Worm (Caenorhabditis elegans) whole organism, L4 larva: Measurements from ENCODE around the gene C45B11.5.

Experiments used
- D1046.2 ChIP-seq: fragments of 200-800 bp; sonication (Bioruptor generic); IDR thresholded peaks from 2 replicates; pipeline ENCODE4 v1.3.6; 2022; ENCODE audit warnings: missing genetic modification characterization, missing compliant biosample characterization
- F10B5.3 ChIP-seq: sonication (generic microtip); optimal IDR thresholded peaks from 2 replicates; lab custom pipeline; 2016; ENCODE audit warnings: mild to moderate bottlenecking, missing genetic modification characterization, missing compliant biosample characterization
- F37D6.2 ChIP-seq: sonication (generic microtip); optimal IDR thresholded peaks from 2 replicates; lab custom pipeline; 2016; ENCODE audit warnings: mild to moderate bottlenecking, missing genetic modification characterization, missing compliant biosample characterization
- F44E2.7 ChIP-seq: fragments of 200-800 bp; sonication (Bioruptor generic); IDR thresholded peaks from 2 replicates; pipeline ENCODE4 v2.1.2; 2022; ENCODE audit warnings: missing genetic modification characterization, missing compliant biosample characterization
- F49E8.2 ChIP-seq: sonication (generic microtip); optimal IDR thresholded peaks from 2 replicates; lab custom pipeline; 2016; ENCODE audit warnings: missing compliant biosample characterization, mild to moderate bottlenecking, missing genetic modification characterization, borderline replicate concordance
- T26A8.4 ChIP-seq: fragments of 200-800 bp; sonication (Bioruptor generic); IDR thresholded peaks from 2 replicates; pipeline ENCODE4 v1.3.6; 2022; ENCODE audit warnings: missing genetic modification characterization, missing compliant biosample characterization
- Y105C5A.15 ChIP-seq: fragments of 200-800 bp; sonication (Bioruptor generic); IDR thresholded peaks from 2 replicates; pipeline ENCODE4 v1.3.6; 2022; ENCODE audit warnings: missing genetic modification characterization, missing compliant biosample characterization
- Y48G9A.11 ChIP-seq: fragments of 200-800 bp; sonication (Bioruptor generic); IDR thresholded peaks from 2 replicates; pipeline ENCODE4 v1.3.6; 2022; ENCODE audit warnings: missing genetic modification reagents, missing genetic modification characterization, missing compliant biosample characterization
- Y75B8A.6 ChIP-seq: fragments of 200-800 bp; sonication (Bioruptor generic); IDR thresholded peaks from 2 replicates; pipeline ENCODE4 v1.3.6; 2022; ENCODE audit warnings: missing genetic modification reagents, missing genetic modification characterization, missing compliant biosample characterization
- aha-1 ChIP-seq: fragments of 150-350 bp; peaks from one replicate; lab custom pipeline; 2014; ENCODE audit warnings: missing biosample characterization, missing genetic modification characterization
- aly-2 ChIP-seq: sonication (generic microtip); optimal IDR thresholded peaks from 2 replicates; lab custom pipeline; 2018; ENCODE audit warnings: missing biosample characterization, missing genetic modification characterization
- attf-4 ChIP-seq: sonication (generic microtip); optimal IDR thresholded peaks from 3 replicates; lab custom pipeline; 2017; ENCODE audit warnings: missing biosample characterization, missing genetic modification characterization
- ceh-28 ChIP-seq: fragments of 150-350 bp; optimal IDR thresholded peaks from 2 replicates; lab custom pipeline; 2014; ENCODE audit warnings: missing biosample characterization, missing genetic modification reagents, missing genetic modification characterization
- ceh-44 ChIP-seq: fragments of 200-800 bp; sonication (Bioruptor generic); IDR thresholded peaks from 2 replicates; pipeline ENCODE4 v1.3.6; 2022; ENCODE audit warnings: missing genetic modification reagents, missing genetic modification characterization, missing compliant biosample characterization
- daf-12 ChIP-seq: fragments of 150-350 bp; optimal IDR thresholded peaks from 2 replicates; lab custom pipeline; 2014; ENCODE audit warnings: missing biosample characterization, missing genetic modification reagents, missing genetic modification characterization
- daf-19 ChIP-seq: fragments of 200-800 bp; sonication (Bioruptor generic); conservative IDR thresholded peaks from 2 replicates; pipeline ENCODE4 v1.3.6; 2022; ENCODE audit warnings: missing genetic modification characterization, missing compliant biosample characterization
- dmd-6 ChIP-seq: fragments of 200-800 bp; sonication (Bioruptor generic); IDR thresholded peaks from 2 replicates; pipeline ENCODE4 v1.3.6; 2022; ENCODE audit warnings: missing genetic modification reagents, missing genetic modification characterization, missing compliant biosample characterization
- dmd-8 ChIP-seq: fragments of 200-800 bp; sonication (Bioruptor generic); IDR thresholded peaks from 2 replicates; pipeline ENCODE4 v1.3.6; 2022; ENCODE audit warnings: missing genetic modification characterization, missing compliant biosample characterization
- dve-1 ChIP-seq: sonication (generic microtip); optimal IDR thresholded peaks from 2 replicates; lab custom pipeline; 2017; ENCODE audit warnings: antibody characterized with exemption, mild to moderate bottlenecking, missing genetic modification characterization, missing compliant biosample characterization; ENCODE audit not compliant: insufficient read depth
- egl-43 ChIP-seq: fragments of 200-800 bp; sonication (Bioruptor generic); IDR thresholded peaks from 2 replicates; pipeline ENCODE4 v1.3.6; 2022; ENCODE audit warnings: missing genetic modification reagents, missing genetic modification characterization, missing compliant biosample characterization
- fkh-10 ChIP-seq: fragments of 150-350 bp; optimal IDR thresholded peaks from 2 replicates; lab custom pipeline; 2014; ENCODE audit warnings: missing biosample characterization, missing genetic modification reagents, missing genetic modification characterization
- gei-8 ChIP-seq: fragments of 200-800 bp; sonication (Bioruptor generic); optimal IDR thresholded peaks from 2 replicates; lab custom pipeline; 2018; ENCODE audit warnings: mild to moderate bottlenecking, missing genetic modification characterization, missing compliant biosample characterization
- hlh-11 ChIP-seq: fragments of 200-800 bp; sonication (Bioruptor generic); optimal IDR thresholded peaks from 2 replicates; lab custom pipeline; 2018; ENCODE audit warnings: mild to moderate bottlenecking, missing genetic modification characterization, missing compliant biosample characterization
- hmg-1.1 ChIP-seq: fragments of 200-800 bp; sonication (Bioruptor generic); IDR thresholded peaks from 2 replicates; pipeline ENCODE4 v1.3.6; 2022; ENCODE audit warnings: missing genetic modification reagents, missing genetic modification characterization, missing compliant biosample characterization
- lin-39 ChIP-seq: fragments of 150-350 bp; optimal IDR thresholded peaks from 2 replicates; lab custom pipeline; 2014; ENCODE audit warnings: missing biosample characterization, missing genetic modification reagents, missing genetic modification characterization
- lir-3 ChIP-seq: sonication (generic microtip); optimal IDR thresholded peaks from 2 replicates; lab custom pipeline; 2016; ENCODE audit warnings: mild to moderate bottlenecking, missing genetic modification characterization, missing compliant biosample characterization
- lsy-2 ChIP-seq, 2 experiments: fragments of 150-350 bp in 1 of 2; sonication (generic microtip) in 1 of 2; optimal IDR thresholded peaks; 2 replicates each; lab custom pipeline; 2014 to 2017; ENCODE audit warnings: missing biosample characterization in 2 of 2, missing genetic modification characterization in 2 of 2
- mdl-1 ChIP-seq, 2 experiments: fragments of 150-350 bp in 1 of 2; sonication (generic microtip) in 1 of 2; optimal IDR thresholded peaks; 2 replicates each; lab custom pipeline; 2014 to 2017; ENCODE audit warnings: missing biosample characterization in 2 of 2, missing genetic modification characterization in 2 of 2
- mdt-29 ChIP-seq: fragments of 200-800 bp; sonication (Bioruptor generic); IDR thresholded peaks from 2 replicates; pipeline ENCODE4 v1.3.6; 2022; ENCODE audit warnings: missing genetic modification reagents, missing genetic modification characterization, missing compliant biosample characterization
- mep-1 ChIP-seq: fragments of 150-350 bp; sonication (generic microtip); optimal IDR thresholded peaks from 3 replicates; lab custom pipeline; 2014; ENCODE audit warnings: missing biosample characterization, missing genetic modification characterization
- mes-2 ChIP-seq: sonication (generic microtip); optimal IDR thresholded peaks from 2 replicates; lab custom pipeline; 2016; ENCODE audit warnings: missing genotype, mild to moderate bottlenecking, missing genetic modification characterization, missing compliant biosample characterization; ENCODE audit not compliant: poor library complexity, severe bottlenecking
- mxl-2 ChIP-seq: fragments of 200-800 bp; sonication (Bioruptor generic); conservative IDR thresholded peaks from 2 replicates; pipeline ENCODE4 v1.3.6; 2022; ENCODE audit warnings: missing genetic modification reagents, missing genetic modification characterization, missing compliant biosample characterization
- nhr-10 ChIP-seq: fragments of 150-350 bp; optimal IDR thresholded peaks from 2 replicates; lab custom pipeline; 2014; ENCODE audit warnings: missing biosample characterization, missing genetic modification characterization
- nhr-11 ChIP-seq: fragments of 150-350 bp; optimal IDR thresholded peaks from 2 replicates; lab custom pipeline; 2014; ENCODE audit warnings: missing biosample characterization, missing genetic modification characterization
- nhr-237 ChIP-seq: sonication (generic microtip); optimal IDR thresholded peaks from 2 replicates; lab custom pipeline; 2017; ENCODE audit warnings: missing biosample characterization, missing genetic modification characterization
- nhr-28 ChIP-seq: fragments of 150-350 bp; optimal IDR thresholded peaks from 2 replicates; lab custom pipeline; 2014; ENCODE audit warnings: missing biosample characterization, missing genetic modification characterization
- rbr-2 ChIP-seq: sonication (generic microtip); optimal IDR thresholded peaks from 2 replicates; lab custom pipeline; 2016; ENCODE audit warnings: missing genotype, missing genetic modification characterization, missing compliant biosample characterization
- sdz-12 ChIP-seq: fragments of 200-800 bp; sonication (Bioruptor generic); optimal IDR thresholded peaks from 2 replicates; lab custom pipeline; 2018; ENCODE audit warnings: mild to moderate bottlenecking, missing genetic modification characterization, missing compliant biosample characterization
- snpc-1.2 ChIP-seq: fragments of 200-800 bp; sonication (Bioruptor generic); IDR thresholded peaks from 2 replicates; pipeline ENCODE4 v1.3.6; 2022; ENCODE audit warnings: missing genetic modification reagents, missing genetic modification characterization, missing compliant biosample characterization
- spr-3 ChIP-seq: fragments of 200-800 bp; sonication (Bioruptor generic); optimal IDR thresholded peaks from 2 replicates; lab custom pipeline; 2018; ENCODE audit warnings: mild to moderate bottlenecking, missing genetic modification characterization, missing compliant biosample characterization
- tra-1 ChIP-seq: fragments of 200-800 bp; sonication (Bioruptor generic); IDR thresholded peaks from 2 replicates; pipeline ENCODE4 v1.3.6; 2022; ENCODE audit warnings: missing genetic modification reagents, missing genetic modification characterization, missing compliant biosample characterization
- unc-39 ChIP-seq: sonication (generic microtip); optimal IDR thresholded peaks from 2 replicates; lab custom pipeline; 2017; ENCODE audit warnings: missing biosample characterization, missing genetic modification characterization
- unc-62 ChIP-seq, 3 experiments: fragments of 150-350 bp in 1 of 3; sonication (generic microtip); optimal IDR thresholded peaks in 2 of 3; peaks in 1 of 3; 1 replicate in 1 of 3; 2 replicates in 2 of 3; lab custom pipeline; 2014 to 2017; ENCODE audit warnings: missing biosample characterization in 3 of 3, missing genetic modification characterization in 3 of 3, missing genetic modification reagents in 3 of 3, missing genotype in 1 of 3
- vab-7 ChIP-seq: fragments of 200-800 bp; sonication (Bioruptor generic); IDR thresholded peaks from 2 replicates; pipeline ENCODE4 v1.3.6; 2022; ENCODE audit warnings: missing genetic modification reagents, missing genetic modification characterization, missing compliant biosample characterization
- zag-1 ChIP-seq: fragments of 150-350 bp; optimal IDR thresholded peaks from 2 replicates; lab custom pipeline; 2014; ENCODE audit warnings: missing biosample characterization, missing genetic modification characterization
- zfp-3 ChIP-seq: fragments of 200-800 bp; sonication (Bioruptor generic); conservative IDR thresholded peaks from 2 replicates; pipeline ENCODE4 v1.3.6; 2022; ENCODE audit warnings: missing genetic modification reagents, missing genetic modification characterization, missing compliant biosample characterization
- ztf-11 ChIP-seq: fragments of 150-350 bp; optimal IDR thresholded peaks from 2 replicates; lab custom pipeline; 2014; ENCODE audit warnings: missing biosample characterization, missing genetic modification characterization
- ztf-7 ChIP-seq: fragments of 150-350 bp; optimal IDR thresholded peaks from 2 replicates; lab custom pipeline; 2014; ENCODE audit warnings: missing biosample characterization, missing genetic modification characterization

The C45B11.5 gene

DNA sequence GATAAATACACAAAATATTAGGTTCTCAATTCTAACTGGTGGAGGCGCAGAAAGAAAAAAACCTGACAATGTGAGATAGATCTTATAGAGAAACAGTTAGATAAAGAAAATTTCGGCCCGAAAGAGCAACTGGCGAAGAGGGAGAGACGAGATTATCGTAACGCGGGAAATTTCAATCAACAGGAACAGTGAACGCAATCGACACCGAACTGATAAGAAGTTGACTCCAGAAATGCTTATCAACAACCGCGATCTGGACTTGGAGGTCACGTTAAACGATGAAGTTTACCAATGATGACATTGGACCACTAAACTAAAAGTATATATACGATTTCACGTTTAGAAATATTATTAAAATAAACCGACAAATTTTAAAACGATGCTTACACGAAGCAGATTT, 34.8 kb downstream of the C45B11.5 start (continued):
- TF ChIP-seq Y75B8A.6 (GFP tag; lab: Robert Waterston, UW) (0 out of 2 replicates have a peak, but pooled peaks have one; percentile 12), mdt-29 (GFP tag; lab: Robert Waterston, UW) (peak; percentile 74), mep-1 (tag; lab: Kevin White, UChicago) (no peak), snpc-1.2 (GFP tag; lab: Robert Waterston, UW) (peak; percentile 61; the same call in 1 of the 2 replicates), Y48G9A.11 (GFP tag; lab: Robert Waterston, UW) (peak; percentile 80; the same call in 1 of the 2 replicates), dve-1 (peak; percentile 1), dmd-6 (GFP tag; lab: Robert Waterston, UW) (peak; percentile 22; the same call in 1 of the 2 replicates), D1046.2 (GFP tag; lab: Robert Waterston, UW) (no peak), zfp-3 (GFP tag; lab: Robert Waterston, UW) (peak; percentile 49), aha-1 (tag; lab: Kevin White, UChicago) (peak; percentile 55), dmd-8 (GFP tag; lab: Robert Waterston, UW) (peak; percentile 81; the same call in 1 of the 2 replicates)
- TF ChIP-seq, all 104 proteins: peak for 34

DNA sequence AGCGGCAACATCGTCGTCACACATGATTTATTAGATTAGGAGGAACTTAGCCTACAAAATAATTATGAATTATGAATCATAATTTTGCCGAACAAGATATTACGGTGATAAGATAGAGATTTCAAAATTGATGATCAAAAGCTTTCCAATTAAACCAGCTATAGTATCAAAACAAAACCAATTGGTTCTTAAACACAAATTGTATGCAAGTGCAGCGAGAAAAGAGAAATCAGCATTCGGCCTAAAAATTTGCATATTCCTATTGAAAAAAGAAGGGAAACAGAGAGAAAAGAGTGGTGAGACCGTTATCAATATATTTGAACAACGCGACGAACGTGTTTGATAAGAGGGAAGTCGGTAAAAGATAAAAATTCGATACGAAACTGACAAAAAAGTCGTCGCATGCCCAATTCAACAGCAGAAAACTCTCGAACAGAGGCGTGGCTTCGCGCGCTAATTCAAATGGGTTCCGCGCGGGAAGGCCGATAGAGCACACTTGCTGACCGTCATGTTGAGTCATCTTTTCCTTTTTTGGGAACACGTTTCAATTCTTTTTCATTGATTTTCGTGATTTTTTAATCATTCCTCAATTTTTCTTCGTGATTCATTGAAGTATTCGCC, 36.6 kb downstream of the C45B11.5 start, which contains the start of gene act-2:
TSS of gene act-2 (minus strand) at position 51 of the 621 bp plus-strand sequence.
- TF ChIP-seq vab-7 (GFP tag; lab: Robert Waterston, UW), result peak; percentile 42; the same call in 1 of the 2 replicates
- peak; percentile 64 for TF ChIP-seq fkh-10 (GFP tag; lab: Kevin White, UChicago)
- TF ChIP-seq hmg-1.1 (GFP tag; lab: Robert Waterston, UW), result peak; percentile 57; the same call in 1 of the 2 replicates
- no peak for TF ChIP-seq nhr-237
- 0 out of 2 replicates have a peak, but pooled peaks have one; percentile 33 for TF ChIP-seq egl-43
- TF ChIP-seq mdl-1 (tag; optimal IDR thresholded peaks at IDR 0.05; lab: Kevin White, UChicago), result peak in 1 of 2 experiments; percentile 69
- TF ChIP-seq D1046.2 (GFP tag; lab: Robert Waterston, UW), result no peak
- no peak for TF ChIP-seq F37D6.2 (tag; lab: Kevin White, UChicago)
- TF ChIP-seq mes-2 (tag; lab: Kevin White, UChicago), result peak; percentile 76
- no peak for TF ChIP-seq gei-8 (GFP tag; lab: Kevin White, UChicago)
- TF ChIP-seq rbr-2 (tag; lab: Kevin White, UChicago), result peak; percentile 72
- no peak for TF ChIP-seq ztf-11 (tag; lab: Kevin White, UChicago)
- TF ChIP-seq dmd-6 (GFP tag; lab: Robert Waterston, UW), result peak; percentile 57
- TF ChIP-seq lsy-2 (tag; optimal IDR thresholded peaks at IDR 0.05; lab: Kevin White, UChicago), result peak in 1 of 2 experiments; percentile 84
- TF ChIP-seq Y105C5A.15, result no peak
- TF ChIP-seq hlh-11 (tag; lab: Kevin White, UChicago), result peak; percentile 86
- no peak for TF ChIP-seq F10B5.3 (tag; lab: Kevin White, UChicago)
- TF ChIP-seq nhr-11 (tag; lab: Kevin White, UChicago), result peak; percentile 45
- TF ChIP-seq ztf-7 (tag; lab: Kevin White, UChicago), result no peak
- no peak for TF ChIP-seq nhr-10
- TF ChIP-seq mep-1 (tag; lab: Kevin White, UChicago), result peak; percentile 84
- no peak for TF ChIP-seq zag-1 (tag; lab: Kevin White, UChicago)
- no peak for TF ChIP-seq ceh-28
- TF ChIP-seq F49E8.2 (tag; lab: Kevin White, UChicago), result no peak
- no peak for TF ChIP-seq lin-39
- TF ChIP-seq spr-3 (GFP tag; lab: Kevin White, UChicago), result no peak
- TF ChIP-seq mxl-2 (GFP tag; lab: Robert Waterston, UW), result no peak
- no peak for TF ChIP-seq T26A8.4 (GFP tag; lab: Robert Waterston, UW)
- no peak for TF ChIP-seq snpc-1.2 (GFP tag; lab: Robert Waterston, UW)
- no peak for TF ChIP-seq F44E2.7
- TF ChIP-seq unc-39 (tag; lab: Kevin White, UChicago), result no peak
- 0 out of 2 replicates have a peak, but pooled peaks have one; percentile 45 for TF ChIP-seq tra-1 (GFP tag; lab: Robert Waterston, UW)
- TF ChIP-seq daf-12, result no peak
- TF ChIP-seq unc-62 (GFP tag; optimal IDR thresholded peaks at IDR 0.05 in 1 of 2; lab: Kevin White, UChicago), result no peak
- no peak for TF ChIP-seq unc-62 (tag; optimal IDR thresholded peaks at IDR 0.05; lab: Kevin White, UChicago)
- peak; percentile 55 for TF ChIP-seq nhr-28 (tag; lab: Kevin White, UChicago)
- TF ChIP-seq daf-19 (GFP tag; lab: Robert Waterston, UW), result no peak
- TF ChIP-seq ceh-44 (GFP tag; lab: Robert Waterston, UW), result no peak
- no peak for TF ChIP-seq lir-3 (tag; lab: Kevin White, UChicago)
- TF ChIP-seq aly-2 (tag; lab: Kevin White, UChicago), result no peak
- no peak for TF ChIP-seq sdz-12 (GFP tag; lab: Kevin White, UChicago)
- no peak for TF ChIP-seq attf-4 (tag; lab: Kevin White, UChicago)
